Fruit fly (Drosophila melanogaster) whole organism, embryonic: ENCODE results near the gene mRF1.
"Not testable (repeated sequence)": the region's sequence is repeated elsewhere in the genome, so short reads cannot be mapped to it uniquely, and the experiment has no call there.

Source experiments
- Asciz ChIP-seq: fragments of 200-800 bp; sonication (Bioruptor generic); optimal IDR thresholded peaks from 2 replicates; lab custom pipeline; 2017; ENCODE audit warnings: missing biosample characterization, mild to moderate bottlenecking, missing genetic modification characterization, missing genetic modification reagents
- Awh ChIP-seq: fragments of 200-800 bp; sonication (Bioruptor generic); IDR thresholded peaks from 2 replicates; pipeline ENCODE4, ENCODE4 v1.3.6; 2022; ENCODE audit warnings: missing biosample characterization, missing genetic modification characterization
- CG10209 ChIP-seq: fragments of 200-800 bp; sonication (Bioruptor generic); optimal IDR thresholded peaks from 3 replicates; lab custom pipeline; 2017; ENCODE audit warnings: missing biosample characterization, mild to moderate bottlenecking, missing genetic modification characterization, missing genetic modification reagents
- CG1024 ChIP-seq: fragments of 200-800 bp; sonication (Bioruptor generic); IDR thresholded peaks from 2 replicates; pipeline ENCODE4 v1.3.6; 2022; ENCODE audit warnings: missing biosample characterization, missing genetic modification characterization
- CG11085 ChIP-seq: fragments of 200-800 bp; sonication (Bioruptor generic); IDR thresholded peaks from 2 replicates; pipeline ENCODE4 v1.3.6; 2022; ENCODE audit warnings: missing biosample characterization, missing genetic modification characterization
- CG12104 ChIP-seq: fragments of 200-800 bp; sonication (Bioruptor generic); optimal IDR thresholded peaks from 3 replicates; lab custom pipeline; 2016; ENCODE audit warnings: missing biosample characterization, missing genetic modification characterization
- CG14441 ChIP-seq: fragments of 200-800 bp; sonication (Bioruptor generic); IDR thresholded peaks from 2 replicates; pipeline ENCODE4 v1.3.6; 2022; ENCODE audit warnings: missing biosample characterization, missing genetic modification characterization
- CG14710 ChIP-seq: fragments of 200-800 bp; sonication (Bioruptor generic); optimal IDR thresholded peaks from 3 replicates; lab custom pipeline; 2019; ENCODE audit warnings: missing biosample characterization, mild to moderate bottlenecking, missing genetic modification characterization, moderate library complexity
- CG16813 ChIP-seq: fragments of 200-800 bp; sonication (Bioruptor generic); IDR thresholded peaks from 3 replicates; pipeline ENCODE4 v1.3.6; 2022; ENCODE audit warnings: missing biosample characterization, missing genetic modification characterization; ENCODE audit not compliant: partially characterized antibody
- CG17328 ChIP-seq: fragments of 200-800 bp; sonication (Bioruptor generic); IDR thresholded peaks from 2 replicates; pipeline ENCODE4 v1.3.6; 2022; ENCODE audit warnings: missing biosample characterization, missing genetic modification characterization
- CG17361 ChIP-seq: fragments of 200-800 bp; sonication (Bioruptor generic); IDR thresholded peaks from 3 replicates; pipeline ENCODE4 v1.3.6; 2022; ENCODE audit warnings: missing biosample characterization, missing genetic modification characterization
- CG17612 ChIP-seq: fragments of 200-800 bp; sonication (Bioruptor generic); IDR thresholded peaks from 2 replicates; pipeline ENCODE4 v1.3.6; 2022; ENCODE audit warnings: missing biosample characterization, missing genetic modification characterization
- CG1792 ChIP-seq: fragments of 200-800 bp; sonication (Bioruptor generic); optimal IDR thresholded peaks from 2 replicates; lab custom pipeline; 2016; ENCODE audit warnings: missing biosample characterization, missing genetic modification characterization
- CG31441 ChIP-seq: fragments of 200-800 bp; sonication (Bioruptor generic); IDR thresholded peaks from 2 replicates; pipeline ENCODE4 v1.3.6; 2022; ENCODE audit warnings: missing biosample characterization, missing genetic modification characterization
- CG4360 ChIP-seq: fragments of 200-800 bp; sonication (Bioruptor generic); IDR thresholded peaks from 2 replicates; pipeline ENCODE4 v1.3.6; 2022; ENCODE audit warnings: missing biosample characterization, missing genetic modification characterization
- CG4854 ChIP-seq: fragments of 200-800 bp; sonication (Bioruptor generic); optimal IDR thresholded peaks from 2 replicates; lab custom pipeline; 2016; ENCODE audit warnings: missing biosample characterization, missing genetic modification characterization, inconsistent platforms
- CG6689 ChIP-seq: fragments of 200-800 bp; sonication (Bioruptor generic); IDR thresholded peaks from 2 replicates; pipeline ENCODE4 v1.3.6; 2022; ENCODE audit warnings: missing biosample characterization, missing genetic modification characterization
- CG7786 ChIP-seq: fragments of 200-800 bp; sonication (Bioruptor generic); optimal IDR thresholded peaks from 2 replicates; lab custom pipeline; 2016; ENCODE audit warnings: missing biosample characterization, missing genetic modification characterization
- CG8765 ChIP-seq: fragments of 200-800 bp; sonication (Bioruptor generic); IDR thresholded peaks from 2 replicates; pipeline ENCODE4 v1.3.6; 2022; ENCODE audit warnings: missing biosample characterization, missing genetic modification characterization
- CG8944 ChIP-seq: fragments of 200-800 bp; sonication (Bioruptor generic); optimal IDR thresholded peaks from 3 replicates; lab custom pipeline; 2016; ENCODE audit warnings: missing biosample characterization, missing genetic modification characterization
- Dad ChIP-seq: fragments of 200-800 bp; sonication (Bioruptor generic); optimal IDR thresholded peaks from 3 replicates; lab custom pipeline; 2016; ENCODE audit warnings: missing biosample characterization, missing genetic modification characterization
- E2f2 ChIP-seq: fragments of 200-800 bp; sonication (Bioruptor generic); IDR thresholded peaks from 2 replicates; pipeline ENCODE4 v1.3.6; 2022; ENCODE audit warnings: missing biosample characterization, missing genetic modification characterization
- Eip74EF ChIP-seq, 2 experiments: fragments of 200-800 bp in 1 of 2; fragments of >200 bp in 1 of 2; sonication (Bioruptor generic) in 1 of 2; optimal IDR thresholded peaks; 2 replicates each; lab custom pipeline; 2017 to 2019; ENCODE audit warnings: missing biosample characterization in 2 of 2, missing genetic modification characterization in 2 of 2, mild to moderate bottlenecking in 1 of 2, moderate library complexity in 1 of 2
- Fer2 ChIP-seq: fragments of 200-800 bp; sonication (Bioruptor generic); optimal IDR thresholded peaks from 2 replicates; lab custom pipeline; 2018; ENCODE audit warnings: missing biosample characterization, mild to moderate bottlenecking, missing genetic modification characterization, moderate library complexity
- H15 ChIP-seq: fragments of 200-800 bp; sonication (Bioruptor generic); IDR thresholded peaks from 3 replicates; pipeline ENCODE4 v1.3.6; 2022; ENCODE audit warnings: missing biosample characterization, missing genetic modification characterization
- HHEX ChIP-seq: fragments of 200-800 bp; sonication (Bioruptor generic); optimal IDR thresholded peaks from 3 replicates; lab custom pipeline; 2017; ENCODE audit warnings: missing biosample characterization, mild to moderate bottlenecking, missing genetic modification characterization, missing genetic modification reagents
- HLH54F ChIP-seq: fragments of 200-800 bp; sonication (Bioruptor generic); optimal IDR thresholded peaks from 3 replicates; lab custom pipeline; 2016; ENCODE audit warnings: missing biosample characterization, missing genetic modification characterization
- Hsf ChIP-seq: fragments of 200-800 bp; sonication (Bioruptor generic); optimal IDR thresholded peaks from 3 replicates; lab custom pipeline; 2016; ENCODE audit warnings: missing biosample characterization, missing genetic modification characterization
- Mad ChIP-seq: fragments of 200-800 bp; sonication (Bioruptor generic); optimal IDR thresholded peaks from 2 replicates; lab custom pipeline; 2016; ENCODE audit warnings: missing biosample characterization, missing genetic modification characterization
- Max ChIP-seq: fragments of 200-800 bp; sonication (Bioruptor generic); optimal IDR thresholded peaks from 2 replicates; lab custom pipeline; 2016; ENCODE audit warnings: missing biosample characterization, mild to moderate bottlenecking, missing genetic modification characterization
- Nf-YC ChIP-seq: fragments of 200-800 bp; optimal IDR thresholded peaks from 3 replicates; lab custom pipeline; 2019; ENCODE audit warnings: missing biosample characterization, mild to moderate bottlenecking, missing genetic modification characterization, moderate library complexity
- Ptx1 ChIP-seq: fragments of 200-800 bp; sonication (Bioruptor generic); IDR thresholded peaks from 2 replicates; pipeline ENCODE4 v1.3.6; 2022; ENCODE audit warnings: missing biosample characterization, missing genetic modification characterization
- Side ChIP-seq: fragments of 200-800 bp; sonication (Bioruptor generic); optimal IDR thresholded peaks from 2 replicates; lab custom pipeline; 2016; ENCODE audit warnings: missing biosample characterization, missing genetic modification characterization
- bbx ChIP-seq: fragments of 200-800 bp; sonication (Bioruptor generic); IDR thresholded peaks from 2 replicates; pipeline ENCODE4 v1.3.6; 2022; ENCODE audit warnings: missing biosample characterization, missing genetic modification characterization; ENCODE audit not compliant: partially characterized antibody
- caup ChIP-seq: fragments of 200-800 bp; sonication (Bioruptor generic); optimal IDR thresholded peaks from 3 replicates; lab custom pipeline; 2017; ENCODE audit warnings: missing biosample characterization, mild to moderate bottlenecking, missing genetic modification characterization, moderate library complexity; ENCODE audit not compliant: severe bottlenecking
- chinmo ChIP-seq: fragments of 200-800 bp; sonication (Bioruptor generic); IDR thresholded peaks from 4 replicates; pipeline ENCODE4 v1.3.6; 2022; ENCODE audit warnings: missing biosample characterization, missing genetic modification characterization; ENCODE audit not compliant: partially characterized antibody
- ems ChIP-seq: fragments of 200-800 bp; sonication (Bioruptor generic); optimal IDR thresholded peaks from 3 replicates; lab custom pipeline; 2016; ENCODE audit warnings: missing biosample characterization, missing genetic modification characterization
- gce ChIP-seq: fragments of 200-800 bp; sonication (Bioruptor generic); IDR thresholded peaks from 3 replicates; pipeline ENCODE4 v1.3.6; 2022; ENCODE audit warnings: missing biosample characterization, missing genetic modification characterization
- grau ChIP-seq: fragments of 200-800 bp; optimal IDR thresholded peaks from 3 replicates; lab custom pipeline; 2019; ENCODE audit warnings: missing biosample characterization, mild to moderate bottlenecking, missing genetic modification characterization, moderate library complexity
- jumu ChIP-seq: fragments of 200-800 bp; sonication (Bioruptor generic); optimal IDR thresholded peaks from 3 replicates; lab custom pipeline; 2016; ENCODE audit warnings: missing biosample characterization, missing genetic modification characterization
- kni ChIP-seq: fragments of 200-800 bp; sonication (Bioruptor generic); optimal IDR thresholded peaks from 3 replicates; lab custom pipeline; 2017; ENCODE audit warnings: mild to moderate bottlenecking, missing biosample characterization, missing genetic modification reagents, missing genetic modification characterization
- otp ChIP-seq: fragments of 200-800 bp; sonication (Bioruptor generic); IDR thresholded peaks from 3 replicates; pipeline ENCODE4, ENCODE4 v1.3.6; 2022; ENCODE audit warnings: missing biosample characterization, missing genetic modification characterization
- pan ChIP-seq, 4 experiments: fragments of >200 bp in 3 of 4; fragments of 200-800 bp in 1 of 4; sonication (Bioruptor generic) in 1 of 4; optimal IDR thresholded peaks in 3 of 4; IDR thresholded peaks in 1 of 4; 2 replicates each; pipeline versions ENCODE4 v1.3.6 to Lab custom; 2017 to 2022; ENCODE audit warnings: missing biosample characterization in 2 of 4, missing genetic modification characterization in 2 of 4, mixed read lengths in 1 of 4
- prd ChIP-seq, 3 experiments: fragments of >200 bp in 2 of 3; fragments of 200-800 bp in 1 of 3; sonication (Bioruptor generic) in 1 of 3; optimal IDR thresholded peaks in 2 of 3; IDR thresholded peaks in 1 of 3; 2 replicates in 2 of 3; 3 replicates in 1 of 3; pipeline versions ENCODE4 v1.3.6 to Lab custom; 2017 to 2022; ENCODE audit warnings: missing biosample characterization in 1 of 3, missing genetic modification characterization in 1 of 3
- slbo ChIP-seq: fragments of 200-800 bp; sonication (Bioruptor generic); IDR thresholded peaks from 2 replicates; pipeline ENCODE4 v1.3.6; 2022; ENCODE audit warnings: missing biosample characterization, missing genetic modification characterization
- stc ChIP-seq: fragments of 200-800 bp; sonication (Bioruptor generic); IDR thresholded peaks from 2 replicates; pipeline ENCODE4 v1.3.6; 2022; ENCODE audit warnings: missing biosample characterization, missing genetic modification characterization
- tna ChIP-seq: fragments of 200-800 bp; sonication (Bioruptor generic); IDR thresholded peaks from 2 replicates; pipeline ENCODE4 v1.3.6; 2022; ENCODE audit warnings: missing biosample characterization, missing genetic modification characterization; ENCODE audit not compliant: partially characterized antibody

The mRF1 gene

DNA sequence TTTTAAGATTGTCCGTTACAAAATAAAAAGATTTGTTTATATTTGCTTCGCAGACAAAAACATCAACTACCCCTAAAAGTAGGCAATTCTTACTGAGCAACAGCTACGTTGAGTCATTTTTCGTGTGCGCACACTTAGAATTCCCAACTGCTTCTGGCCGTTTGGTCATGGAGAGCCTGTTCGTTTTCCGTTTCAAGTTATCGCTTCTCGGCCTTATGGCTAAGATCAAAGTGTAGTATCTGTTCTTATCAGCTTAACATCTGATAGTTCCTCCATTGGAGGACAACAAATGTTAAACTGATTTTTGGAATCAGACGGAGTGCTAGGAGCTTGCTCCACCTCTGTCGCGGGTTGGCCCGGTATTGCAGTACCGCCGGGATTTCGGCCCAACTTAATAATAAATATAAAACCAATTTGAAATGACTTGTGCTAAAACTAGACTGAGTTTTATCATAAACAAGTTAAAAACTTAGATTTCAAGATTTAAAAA is 4.1 kb upstream of the mRF1 start (continued):
- TF ChIP-seq Max (GFP tag; lab: Kevin White, UChicago) = peak; percentile 56
- TF ChIP-seq caup (GFP tag; lab: Kevin White, UChicago) = peak; percentile 80
- TF ChIP-seq pan, prd (optimal IDR thresholded peaks at IDR 0.05; lab: Kevin White, UChicago): not testable (repeated sequence)
- TF ChIP-seq pan (GFP tag; optimal IDR thresholded peaks at IDR 0.05 in 1 of 2, IDR thresholded peaks at IDR 0.05 in 1 of 2) = peak in 1 of 2 experiments; percentile 73
- peak; percentile 1 for TF ChIP-seq Side
- TF ChIP-seq Eip74EF (GFP tag; optimal IDR thresholded peaks at IDR 0.05; lab: Kevin White, UChicago) = peak in 1 of 2 experiments; percentile 35
- peak; percentile 59 for TF ChIP-seq CG10209 (GFP tag; lab: Kevin White, UChicago)
- peak; percentile 43; the same call in 1 of the 2 replicates for TF ChIP-seq Ptx1 (GFP tag; lab: Robert Waterston, UW)
- TF ChIP-seq CG8765 (GFP tag; lab: Robert Waterston, UW) = peak; percentile 46; the same call in 1 of the 2 replicates
- TF ChIP-seq bbx = peak; percentile 77
- TF ChIP-seq CG17328 = peak; percentile 8; the same call in 1 of the 2 replicates
- peak; percentile 67 for TF ChIP-seq prd (GFP tag; IDR thresholded peaks at IDR 0.05; lab: Robert Waterston, UW)
- TF ChIP-seq kni = peak; percentile 95
- peak; percentile 49 for TF ChIP-seq CG4360
- TF ChIP-seq grau (tag; lab: Kevin White, UChicago) = peak; percentile 41
- peak; percentile 61 for TF ChIP-seq CG4854 (GFP tag; lab: Kevin White, UChicago)
- TF ChIP-seq CG1024 (GFP tag; lab: Robert Waterston, UW) = peak; percentile 50; the same call in 1 of the 2 replicates
- peak; percentile 40; the same call in 1 of the 2 replicates for TF ChIP-seq E2f2 (GFP tag; lab: Robert Waterston, UW)
- peak; percentile 5 for TF ChIP-seq CG12104 (GFP tag; lab: Kevin White, UChicago)
- TF ChIP-seq chinmo (GFP tag; lab: Robert Waterston, UW) = 0 out of 4 replicates have a peak, but pooled peaks have one; percentile 51
- TF ChIP-seq H15 = peak; percentile 55; the same call in 1 of the 3 replicates
- TF ChIP-seq CG6689 (GFP tag; lab: Robert Waterston, UW) = peak; percentile 26; the same call in 1 of the 2 replicates
- TF ChIP-seq CG17612 = peak; percentile 47; the same call in 1 of the 2 replicates
- TF ChIP-seq CG14441 (GFP tag; lab: Robert Waterston, UW) = peak; percentile 43; the same call in 1 of the 2 replicates
- peak; percentile 76 for TF ChIP-seq otp
- peak; percentile 47 for TF ChIP-seq CG7786 (GFP tag; lab: Kevin White, UChicago)
- peak; percentile 39 for TF ChIP-seq Asciz (GFP tag; lab: Kevin White, UChicago)
- TF ChIP-seq Nf-YC (tag; lab: Kevin White, UChicago) = peak; percentile 37
- TF ChIP-seq Awh (GFP tag; lab: Robert Waterston, UW) = peak; percentile 62; the same call in 1 of the 2 replicates
- peak; percentile 55 for TF ChIP-seq tna (GFP tag; lab: Robert Waterston, UW)
- peak; percentile 61; the same call in 1 of the 2 replicates for TF ChIP-seq CG11085 (GFP tag; lab: Robert Waterston, UW)
- TF ChIP-seq stc = peak; percentile 50; the same call in 1 of the 2 replicates
- TF ChIP-seq CG14710 (tag; lab: Kevin White, UChicago) = peak; percentile 29
- peak; percentile 52; the same call in 1 of the 3 replicates for TF ChIP-seq CG17361 (GFP tag; lab: Robert Waterston, UW)
- TF ChIP-seq ems (GFP tag; lab: Kevin White, UChicago) = peak; percentile 62
- peak; percentile 80 for TF ChIP-seq slbo
- TF ChIP-seq gce (GFP tag; lab: Robert Waterston, UW) = 0 out of 3 replicates have a peak, but pooled peaks have one; percentile 55
- TF ChIP-seq HLH54F (GFP tag; lab: Kevin White, UChicago) = peak; percentile 68
- peak; percentile 68 for TF ChIP-seq Dad (GFP tag; lab: Kevin White, UChicago)
- peak; percentile 44 for TF ChIP-seq Hsf (GFP tag; lab: Kevin White, UChicago)
- peak; percentile 58 for TF ChIP-seq CG1792
- TF ChIP-seq Fer2 (tag; lab: Kevin White, UChicago) = peak; percentile 1
- TF ChIP-seq CG8944 (GFP tag; lab: Kevin White, UChicago) = peak; percentile 41
- TF ChIP-seq CG31441 (GFP tag; lab: Robert Waterston, UW) = peak; percentile 53; the same call in 1 of the 2 replicates
- TF ChIP-seq CG16813 (GFP tag; lab: Robert Waterston, UW) = peak; percentile 54; the same call in 2 of the 3 replicates
- TF ChIP-seq HHEX (GFP tag; lab: Kevin White, UChicago) = peak; percentile 69
- peak; percentile 43 for TF ChIP-seq jumu (GFP tag; lab: Kevin White, UChicago)
- peak; percentile 70 for TF ChIP-seq Mad
